Worm (Caenorhabditis elegans): ENCODE results near the gene msrp-7.

The msrp-7 gene

DNA sequence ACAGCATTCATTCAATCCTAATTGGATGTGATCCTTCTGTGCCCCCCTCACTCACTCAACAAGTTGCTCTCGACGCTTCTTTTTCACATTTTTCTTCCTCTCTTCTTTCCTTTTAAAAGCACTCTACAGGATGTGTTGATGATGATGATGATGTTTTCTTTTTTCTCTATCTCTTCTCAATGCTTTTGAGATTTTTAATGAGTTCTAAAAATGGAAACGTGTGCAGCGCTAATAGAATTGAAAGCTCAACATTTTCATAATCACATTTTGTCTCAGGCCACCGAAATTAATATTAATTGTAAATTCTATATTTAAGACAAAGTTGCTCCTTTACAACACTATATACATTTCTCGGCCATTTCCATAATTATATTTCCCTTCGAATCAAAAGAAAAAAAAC lies 10.6 kb upstream of the msrp-7 start:
- TF ChIP-seq unc-62 (GFP tag; optimal IDR thresholded peaks at IDR 0.05 in 1 of 2) (peak in 1 of 2 experiments; percentile 11), unc-62 (tag; optimal IDR thresholded peaks at IDR 0.05) (no peak), lsy-2 (tag; optimal IDR thresholded peaks at IDR 0.05) (peak in 1 of 2 experiments; percentile 1), aha-1 (tag) (peak; percentile 81), madf-9 (GFP tag; conservative IDR thresholded peaks at IDR 0.05) (no peak)

DNA sequence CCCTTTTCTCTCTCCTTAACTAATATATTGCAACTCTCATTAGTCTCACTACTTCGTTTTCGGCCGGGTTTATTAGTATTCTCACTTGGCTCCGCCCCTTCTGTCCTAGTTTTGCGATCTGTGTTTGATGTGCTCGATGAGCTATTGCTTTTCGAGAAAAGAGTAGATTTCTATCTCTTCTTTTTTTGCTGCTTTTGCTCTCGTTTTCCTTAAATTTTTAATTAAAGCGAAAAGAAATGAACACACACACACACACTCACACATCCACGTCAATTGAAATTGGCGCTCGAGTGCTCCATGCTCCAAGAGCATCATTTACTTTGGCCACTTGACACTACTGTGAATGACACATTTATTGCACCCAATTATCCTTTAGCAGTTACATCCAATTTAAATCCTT lies 6.3 kb upstream of the msrp-7 start:
- TF ChIP-seq F44E2.7 (GFP tag; IDR thresholded peaks at IDR 0.05): no peak
- TF ChIP-seq nhr-42 (GFP tag; IDR thresholded peaks at IDR 0.05): no peak
- no peak for TF ChIP-seq gei-8 (GFP tag; optimal IDR thresholded peaks at IDR 0.05)
- TF ChIP-seq dmd-6 (GFP tag; IDR thresholded peaks at IDR 0.05): no peak
- no peak for TF ChIP-seq zip-11 (GFP tag; IDR thresholded peaks at IDR 0.05)
- TF ChIP-seq madf-5 (GFP tag; IDR thresholded peaks at IDR 0.05): no peak
- no peak for TF ChIP-seq snpc-4 (tag; optimal IDR thresholded peaks at IDR 0.05)
- TF ChIP-seq nhr-25 (tag; optimal IDR thresholded peaks at IDR 0.05; ENCODE audit: borderline replicate concordance, insufficient read depth): no peak
- TF ChIP-seq ctbp-1 (GFP tag; IDR thresholded peaks at IDR 0.05): no peak
- no peak for TF ChIP-seq dmd-8 (GFP tag; IDR thresholded peaks at IDR 0.05)
- no peak for TF ChIP-seq fos-1 (tag; optimal IDR thresholded peaks at IDR 0.05)
- no peak for TF ChIP-seq ceh-20 (GFP tag; IDR thresholded peaks at IDR 0.05)
- TF ChIP-seq zfp-2 (tag; optimal IDR thresholded peaks at IDR 0.05): no peak

ce11 chrII:10804907-10805306 lies 5.9 kb upstream of the msrp-7 start:
- TF ChIP-seq egl-43 (GFP tag; IDR thresholded peaks at IDR 0.05) (no peak), aly-2 (tag; optimal IDR thresholded peaks at IDR 0.05) (no peak), sdz-12 (GFP tag; optimal IDR thresholded peaks at IDR 0.05) (no peak), snpc-1.2 (GFP tag; IDR thresholded peaks at IDR 0.05) (no peak), daf-16 (GFP tag; optimal IDR thresholded peaks at IDR 0.05) (no peak), daf-16 (tag; optimal IDR thresholded peaks at IDR 0.05) (no peak), madf-9 (GFP tag; conservative IDR thresholded peaks at IDR 0.05) (no peak), mep-1 (tag; optimal IDR thresholded peaks at IDR 0.05) (no peak), rbr-2 (tag; optimal IDR thresholded peaks at IDR 0.05) (no peak), fos-1 (tag; optimal IDR thresholded peaks at IDR 0.05) (no peak), hif-1 (tag; optimal IDR thresholded peaks at IDR 0.05) (no peak), T26A8.4 (GFP tag; IDR thresholded peaks at IDR 0.05) (no peak), F10B5.3 (tag; optimal IDR thresholded peaks at IDR 0.05) (no peak), mes-2 (tag; optimal IDR thresholded peaks at IDR 0.05; ENCODE audit: poor library complexity, severe bottlenecking) (no peak), zip-2 (tag; optimal IDR thresholded peaks at IDR 0.05) (no peak), unc-130 (GFP tag; optimal IDR thresholded peaks at IDR 0.05) (no peak), ceh-62 (tag; optimal IDR thresholded peaks at IDR 0.05) (no peak), dve-1 (tag; optimal IDR thresholded peaks at IDR 0.05; ENCODE audit: insufficient read depth) (no peak), snpc-4 (tag; optimal IDR thresholded peaks at IDR 0.05) (no peak)

ce11 chrII:10805437-10805836 lies 5.4 kb upstream of the msrp-7 start, which contains the start of gene ceh-62:
TSS of gene ceh-62 (plus strand) at chrII:10805737.
- peak; percentile 74 for TF ChIP-seq aha-1 (tag)
- TF ChIP-seq pha-4 (GFP tag; IDR thresholded peaks at IDR 0.05): no peak
- no peak for TF ChIP-seq pha-4 (tag; optimal IDR thresholded peaks at IDR 0.05)

Measured in whole organism, L4 larva.